Worm (Caenorhabditis elegans): ENCODE measurements around the gene srv-5.
A peak's percentile ranks its signal among the peaks of the same experiment; 100 is the strongest.

The srv-5 gene

DNA sequence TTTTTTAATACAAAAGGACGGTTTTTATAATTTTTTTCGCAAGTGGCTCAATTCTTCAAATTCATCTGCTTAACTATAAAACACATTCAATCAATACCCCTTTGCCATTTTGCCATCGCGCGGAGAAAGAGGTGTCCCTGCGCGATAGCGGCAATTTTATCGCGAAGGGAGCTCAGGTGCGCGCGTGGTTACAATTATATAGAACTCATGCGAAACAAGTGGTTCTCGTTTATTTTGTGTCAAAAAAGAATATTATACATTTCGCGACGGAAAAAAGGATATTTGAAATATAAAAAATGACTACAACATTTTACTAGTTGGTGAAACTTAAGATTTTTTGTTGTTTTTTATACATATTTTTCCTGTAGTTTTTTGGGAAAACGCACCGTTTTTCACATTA lies 43.0 kb upstream of the srv-5 start (continued):
- TF ChIP-seq snpc-3.4 (tag; optimal IDR thresholded peaks at IDR 0.05) (peak; percentile 12), F39B2.1 (GFP tag; IDR thresholded peaks at IDR 0.05) (peak; percentile 64; the same call in 1 of the 2 replicates), bed-1 (GFP tag; IDR thresholded peaks at IDR 0.05) (0 out of 2 replicates have a peak, but pooled peaks have one; percentile 83), lin-35 (GFP tag; optimal IDR thresholded peaks at IDR 0.05) (peak in 2 of 3 experiments; percentile 80 to 99), lin-26 (GFP tag; IDR thresholded peaks at IDR 0.05) (peak; percentile 86), tbx-9 (tag; optimal IDR thresholded peaks at IDR 0.05; ENCODE audit: borderline replicate concordance) (no peak), nhr-120 (GFP tag; IDR thresholded peaks at IDR 0.05) (0 out of 2 replicates have a peak, but pooled peaks have one; percentile 69), ztf-6 (GFP tag; IDR thresholded peaks at IDR 0.05) (peak; percentile 96), aptf-2 (GFP tag; conservative IDR thresholded peaks at IDR 0.05) (0 out of 2 replicates have a peak, but pooled peaks have one; percentile 57), K12H6.12 (tag; optimal IDR thresholded peaks at IDR 0.05) (peak; percentile 98), ztf-3 (GFP tag; optimal IDR thresholded peaks at IDR 0.05) (peak; percentile 90), F49E8.2 (tag; optimal IDR thresholded peaks at IDR 0.05; ENCODE audit: insufficient read depth) (peak; percentile 6), F37B4.10 (GFP tag; IDR thresholded peaks at IDR 0.05) (peak; percentile 97), die-1 (tag; optimal IDR thresholded peaks at IDR 0.05) (peak; percentile 80), rcor-1 (GFP tag; IDR thresholded peaks at IDR 0.05) (peak; percentile 97), somi-1 (GFP tag; optimal IDR thresholded peaks at IDR 0.05) (peak; percentile 96), ceh-58 (GFP tag; IDR thresholded peaks at IDR 0.05) (no peak), B0019.2 (GFP tag; conservative IDR thresholded peaks at IDR 0.05) (no peak), efl-1 (GFP tag; optimal IDR thresholded peaks at IDR 0.05) (no peak), ztf-22 (GFP tag; optimal IDR thresholded peaks at IDR 0.05) (peak; percentile 63), tbp1 (GFP tag; optimal IDR thresholded peaks at IDR 0.05) (peak; percentile 79), lir-1 (GFP tag; conservative IDR thresholded peaks at IDR 0.05) (peak; percentile 96), F52B5.7 (tag; optimal IDR thresholded peaks at IDR 0.05) (peak; percentile 96), nhr-80 (tag; optimal IDR thresholded peaks at IDR 0.05) (peak; percentile 90), nfya-1 (tag; optimal IDR thresholded peaks at IDR 0.05; ENCODE audit: borderline replicate concordance, insufficient read depth) (no peak), madf-6 (GFP tag; IDR thresholded peaks at IDR 0.05) (peak; percentile 41), F23B12.7 (tag; optimal IDR thresholded peaks at IDR 0.05; ENCODE audit: insufficient read depth) (peak; percentile 97), C17E4.6 (GFP tag; IDR thresholded peaks at IDR 0.05) (peak; percentile 95), let-526 (GFP tag; IDR thresholded peaks at IDR 0.05) (peak; percentile 97), F33H1.4 (GFP tag; IDR thresholded peaks at IDR 0.05) (peak; percentile 36; the same call in 1 of the 2 replicates), B0261.1 (tag; optimal IDR thresholded peaks at IDR 0.05) (peak; percentile 49), let-607 (tag; optimal IDR thresholded peaks at IDR 0.05) (peak; percentile 75 to 94), ets-4 (GFP tag; optimal IDR thresholded peaks at IDR 0.05) (peak; percentile 90), nhr-90 (tag; optimal IDR thresholded peaks at IDR 0.05) (peak; percentile 91), akir-1 (GFP tag; optimal IDR thresholded peaks at IDR 0.05) (peak; percentile 77), snpc-1.3 (tag; optimal IDR thresholded peaks at IDR 0.05; ENCODE audit: insufficient read depth) (peak; percentile 75), dpff-1 (tag; optimal IDR thresholded peaks at IDR 0.05) (peak; percentile 96), mes-4 (tag; optimal IDR thresholded peaks at IDR 0.05) (no peak), D2030.7 (GFP tag; IDR thresholded peaks at IDR 0.05) (no peak), lin-54 (GFP tag; optimal IDR thresholded peaks at IDR 0.05) (peak; percentile 91), B0336.3 (GFP tag; IDR thresholded peaks at IDR 0.05) (peak; percentile 98), T26A5.8 (tag; optimal IDR thresholded peaks at IDR 0.05) (no peak), snpc-4 (GFP tag; optimal IDR thresholded peaks at IDR 0.05) (peak; percentile 71), snpc-4 (tag; optimal IDR thresholded peaks at IDR 0.05) (peak; percentile 81 to 89 (median 86)), cebp-2 (GFP tag; IDR thresholded peaks at IDR 0.05) (peak; percentile 99), Y67H2A.10 (GFP tag; conservative IDR thresholded peaks at IDR 0.05) (0 out of 2 replicates have a peak, but pooled peaks have one; percentile 34), mxl-1 (tag; optimal IDR thresholded peaks at IDR 0.05) (no peak), K11D2.4 (GFP tag; IDR thresholded peaks at IDR 0.05) (peak; percentile 99)
